Fruit fly (Drosophila melanogaster) whole organism, wandering third instar larva: Measurements from ENCODE around the gene CG43317.

Experiments used
- Abd-B ChIP-seq: fragments of >200 bp; optimal IDR thresholded peaks from 2 replicates; lab custom pipeline; 2017; ENCODE audit warnings: missing biosample characterization, missing genetic modification characterization
- CG32264 ChIP-seq: fragments of 200-800 bp; sonication (Bioruptor generic); optimal IDR thresholded peaks from 2 replicates; lab custom pipeline; 2016; ENCODE audit warnings: missing biosample characterization, missing genetic modification characterization
- CG9705 ChIP-seq: fragments of 200-800 bp; sonication (Bioruptor generic); optimal IDR thresholded peaks from 2 replicates; lab custom pipeline; 2018; ENCODE audit warnings: missing biosample characterization, mild to moderate bottlenecking, missing genetic modification characterization
- CrebA ChIP-seq: fragments of 200-800 bp; sonication (Bioruptor generic); optimal IDR thresholded peaks from 2 replicates; lab custom pipeline; 2016; ENCODE audit warnings: missing biosample characterization, mild to moderate bottlenecking, missing genetic modification characterization, borderline replicate concordance
- Dfd ChIP-seq: fragments of >200 bp; optimal IDR thresholded peaks from 2 replicates; lab custom pipeline; 2017; ENCODE audit warnings: missing biosample characterization, missing genetic modification characterization
- Dif ChIP-seq: fragments of 200-275, 200-300 bp; sonication (Bioruptor generic); optimal IDR thresholded peaks from 2 replicates; lab custom pipeline; 2018; ENCODE audit warnings: missing biosample characterization, missing genetic modification characterization; ENCODE audit not compliant: partially characterized antibody
- GATAd ChIP-seq: sonication (Bioruptor generic); optimal IDR thresholded peaks from 2 replicates; lab custom pipeline; 2016; ENCODE audit warnings: missing biosample characterization, missing genetic modification characterization
- HLH106 ChIP-seq: fragments of 200-800 bp; optimal IDR thresholded peaks from 3 replicates; lab custom pipeline; 2019; ENCODE audit warnings: missing biosample characterization, mild to moderate bottlenecking, missing genetic modification characterization, moderate library complexity
- Hnf4 ChIP-seq: fragments of 200-800 bp; sonication (Bioruptor generic); optimal IDR thresholded peaks from 2 replicates; lab custom pipeline; 2016; ENCODE audit warnings: missing biosample characterization, mild to moderate bottlenecking, missing genetic modification characterization
- Hr78 ChIP-seq: fragments of >200 bp; optimal IDR thresholded peaks from 2 replicates; lab custom pipeline; 2017; ENCODE audit warnings: missing biosample characterization, missing genetic modification characterization
- Hr83 ChIP-seq: fragments of 200-300 bp; sonication (Bioruptor generic); optimal IDR thresholded peaks from 2 replicates; lab custom pipeline; 2016; ENCODE audit warnings: missing biosample characterization, mild to moderate bottlenecking, missing genetic modification characterization, moderate library complexity; ENCODE audit not compliant: poor library complexity, severe bottlenecking
- Jra ChIP-seq: sonication (Bioruptor generic); optimal IDR thresholded peaks from 2 replicates; lab custom pipeline; 2016; ENCODE audit warnings: missing biosample characterization, missing genetic modification characterization
- Mio ChIP-seq: sonication (Bioruptor generic); optimal IDR thresholded peaks from 2 replicates; lab custom pipeline; 2016; ENCODE audit warnings: missing biosample characterization, missing genetic modification characterization
- Myc ChIP-seq: fragments of >200 bp; optimal IDR thresholded peaks from 2 replicates; lab custom pipeline; 2017
- N ChIP-seq: fragments of >200 bp; optimal IDR thresholded peaks from 2 replicates; lab custom pipeline; 2018; ENCODE audit warnings: missing biosample characterization, missing external identifiers, missing genetic modification characterization
- OdsH ChIP-seq: fragments of 200-800 bp; sonication (Bioruptor generic); optimal IDR thresholded peaks from 2 replicates; lab custom pipeline; 2016; ENCODE audit warnings: missing biosample characterization, mild to moderate bottlenecking, missing genetic modification characterization
- Rel ChIP-seq, 2 experiments: fragments of 200-800 bp; sonication (Bioruptor generic) in 1 of 2; optimal IDR thresholded peaks; 2 replicates in 1 of 2; 3 replicates in 1 of 2; lab custom pipeline; 2016 to 2019; ENCODE audit warnings: mild to moderate bottlenecking in 2 of 2, missing biosample characterization in 2 of 2, missing genetic modification characterization in 2 of 2, moderate library complexity in 1 of 2
- Sp1 ChIP-seq: fragments of 200-800 bp; sonication (Bioruptor generic); optimal IDR thresholded peaks from 3 replicates; lab custom pipeline; 2019; ENCODE audit warnings: missing biosample characterization, mild to moderate bottlenecking, missing genetic modification characterization, moderate library complexity
- Vsx2 ChIP-seq: fragments of 200-300, 225-300 bp; sonication (Bioruptor generic); optimal IDR thresholded peaks from 2 replicates; lab custom pipeline; 2018; ENCODE audit warnings: missing biosample characterization, missing genetic modification characterization; ENCODE audit not compliant: partially characterized antibody
- br ChIP-seq: fragments of 200-800 bp; sonication (Bioruptor generic); optimal IDR thresholded peaks from 2 replicates; lab custom pipeline; 2016; ENCODE audit warnings: missing biosample characterization, missing genetic modification characterization
- brk ChIP-seq: fragments of 200-800 bp; sonication (Bioruptor generic); optimal IDR thresholded peaks from 2 replicates; lab custom pipeline; 2016; ENCODE audit warnings: missing biosample characterization, mild to moderate bottlenecking, missing genetic modification characterization
- dl ChIP-seq, 2 experiments: fragments of 175-275, 200-275 bp in 1 of 2; fragments of 200-275 bp in 1 of 2; sonication (Bioruptor generic); optimal IDR thresholded peaks; lab custom pipeline; 2018; ENCODE audit warnings: mild to moderate bottlenecking in 2 of 2, missing biosample characterization in 2 of 2, missing genetic modification characterization in 2 of 2, moderate library complexity in 2 of 2; ENCODE audit not compliant: partially characterized antibody in 2 of 2, insufficient read depth in 1 of 2
- dmrt93B ChIP-seq: fragments of 200-800 bp; sonication (Bioruptor generic); optimal IDR thresholded peaks from 2 replicates; lab custom pipeline; 2018; ENCODE audit warnings: missing biosample characterization, mild to moderate bottlenecking, missing genetic modification characterization
- dsf ChIP-seq: sonication (Bioruptor generic); optimal IDR thresholded peaks from 2 replicates; lab custom pipeline; 2016; ENCODE audit warnings: missing biosample characterization, missing genetic modification characterization, borderline replicate concordance
- ey ChIP-seq: fragments of 200-800 bp; sonication (Bioruptor generic); optimal IDR thresholded peaks from 2 replicates; lab custom pipeline; 2016; ENCODE audit warnings: missing biosample characterization, missing genetic modification characterization
- foxo ChIP-seq, 2 experiments: fragments of 200-800 bp; sonication (Bioruptor generic); optimal IDR thresholded peaks; 2 replicates in 1 of 2; 3 replicates in 1 of 2; lab custom pipeline; 2016 to 2017; ENCODE audit warnings: missing biosample characterization in 2 of 2, missing genetic modification characterization in 2 of 2
- fru ChIP-seq: fragments of 200-800 bp; sonication (Bioruptor generic); optimal IDR thresholded peaks from 3 replicates; lab custom pipeline; 2016; ENCODE audit warnings: missing biosample characterization, mild to moderate bottlenecking, missing genetic modification characterization
- h ChIP-seq: fragments of 200-800 bp; sonication (Bioruptor generic); optimal IDR thresholded peaks from 3 replicates; lab custom pipeline; 2016; ENCODE audit warnings: missing biosample characterization, mild to moderate bottlenecking, missing genetic modification characterization
- jim ChIP-seq: fragments of 175-275, 200-325 bp; sonication (Bioruptor generic); optimal IDR thresholded peaks from 2 replicates; lab custom pipeline; 2016; ENCODE audit warnings: missing biosample characterization, mild to moderate bottlenecking, missing genetic modification characterization
- lola ChIP-seq: fragments of >200 bp; optimal IDR thresholded peaks from 2 replicates; lab custom pipeline; 2017; ENCODE audit warnings: missing biosample characterization, missing genetic modification characterization
- pan ChIP-seq: fragments of >200 bp; optimal IDR thresholded peaks from 2 replicates; lab custom pipeline; 2017
- psq ChIP-seq: fragments of 200-800 bp; sonication (Bioruptor generic); optimal IDR thresholded peaks from 3 replicates; lab custom pipeline; 2017; ENCODE audit warnings: missing biosample characterization, mild to moderate bottlenecking, missing genetic modification characterization, moderate library complexity
- rgr ChIP-seq: fragments of 200-800 bp; sonication (Bioruptor generic); optimal IDR thresholded peaks from 3 replicates; lab custom pipeline; 2016; ENCODE audit warnings: missing biosample characterization, mild to moderate bottlenecking, missing genetic modification characterization
- sage ChIP-seq: fragments of 200-800 bp; sonication (Bioruptor generic); optimal IDR thresholded peaks from 2 replicates; lab custom pipeline; 2016; ENCODE audit warnings: missing biosample characterization, mild to moderate bottlenecking, missing genetic modification characterization
- sv ChIP-seq: fragments of 200-800 bp; sonication (Bioruptor generic); optimal IDR thresholded peaks from 3 replicates; lab custom pipeline; 2016; ENCODE audit warnings: missing biosample characterization, missing genetic modification characterization
- tai ChIP-seq: sonication (Bioruptor generic); optimal IDR thresholded peaks from 2 replicates; lab custom pipeline; 2016; ENCODE audit warnings: missing biosample characterization, missing genetic modification characterization
- usp ChIP-seq: fragments of >200 bp; optimal IDR thresholded peaks from 2 replicates; lab custom pipeline; 2017; ENCODE audit warnings: missing biosample characterization, missing genetic modification characterization
- woc ChIP-seq: sonication (Bioruptor generic); optimal IDR thresholded peaks from 2 replicates; lab custom pipeline; 2016; ENCODE audit warnings: missing biosample characterization, mild to moderate bottlenecking, missing genetic modification characterization

Gene CG43317

DNA sequence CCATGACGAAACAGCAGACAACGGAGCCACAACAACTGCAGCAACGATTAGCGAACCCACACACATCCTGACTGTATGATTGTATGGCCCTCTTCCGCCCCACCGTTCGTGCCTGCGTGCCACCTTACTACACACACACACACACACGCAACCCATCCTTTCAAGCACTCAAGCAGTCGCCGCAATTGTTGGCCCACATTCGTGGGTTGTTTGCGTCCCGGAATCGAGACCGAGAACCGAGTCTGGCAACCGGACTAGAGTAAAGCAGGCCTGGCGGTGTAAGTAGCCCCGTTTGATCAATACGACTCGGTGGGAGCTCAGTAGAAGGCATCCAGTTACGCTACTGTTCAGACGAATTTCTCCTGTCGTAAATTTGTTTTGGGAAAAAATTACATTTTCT is 12.0 kb upstream of the CG43317 start, which contains the start of gene CG4546:
Gene CG4546 (plus strand): TSS at position 301 of the 400 bp plus-strand sequence.
- no peak for TF ChIP-seq Hr83 (GFP tag; lab: Kevin White, UChicago)
- TF ChIP-seq CrebA (GFP tag; lab: Kevin White, UChicago): no peak
- no peak for TF ChIP-seq Mio (GFP tag; lab: Kevin White, UChicago)

DNA sequence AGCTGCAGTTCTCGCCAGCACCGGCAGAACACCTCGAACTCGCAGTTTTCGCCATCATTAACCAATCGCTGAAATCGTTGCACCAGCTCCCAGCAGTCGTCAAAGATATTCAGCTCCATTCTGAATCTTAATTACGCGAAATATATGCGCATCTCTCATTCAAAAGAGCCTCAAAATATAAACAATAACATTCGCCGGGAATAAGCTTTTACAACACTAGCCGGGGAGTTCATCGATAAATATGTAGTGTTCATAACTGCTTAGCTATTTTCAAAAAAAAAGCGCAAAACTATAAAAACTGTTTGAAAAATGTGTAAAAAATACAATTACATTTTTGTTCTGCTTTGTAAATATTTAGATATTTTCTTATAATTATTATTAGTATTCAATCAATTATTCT is 5.1 kb upstream of the CG43317 start, which contains the start of gene Pbp45:
Gene Pbp45 (minus strand): TSS at position 222 of the 400 bp plus-strand sequence.
- TF ChIP-seq pan (lab: Kevin White, UChicago) (no peak), Hr83 (GFP tag; lab: Kevin White, UChicago) (no peak), fru (GFP tag; lab: Kevin White, UChicago) (peak; percentile 28), usp (GFP tag; lab: Kevin White, UChicago) (no peak), Sp1 (GFP tag; lab: Kevin White, UChicago) (no peak), Rel (GFP tag; optimal IDR thresholded peaks at IDR 0.05; lab: Kevin White, UChicago) (no peak), Rel (tag; optimal IDR thresholded peaks at IDR 0.05; lab: Kevin White, UChicago) (no peak), foxo (GFP tag; optimal IDR thresholded peaks at IDR 0.05; lab: Kevin White, UChicago) (peak in 1 of 2 experiments; percentile 54), br (GFP tag; lab: Kevin White, UChicago) (no peak)

DNA sequence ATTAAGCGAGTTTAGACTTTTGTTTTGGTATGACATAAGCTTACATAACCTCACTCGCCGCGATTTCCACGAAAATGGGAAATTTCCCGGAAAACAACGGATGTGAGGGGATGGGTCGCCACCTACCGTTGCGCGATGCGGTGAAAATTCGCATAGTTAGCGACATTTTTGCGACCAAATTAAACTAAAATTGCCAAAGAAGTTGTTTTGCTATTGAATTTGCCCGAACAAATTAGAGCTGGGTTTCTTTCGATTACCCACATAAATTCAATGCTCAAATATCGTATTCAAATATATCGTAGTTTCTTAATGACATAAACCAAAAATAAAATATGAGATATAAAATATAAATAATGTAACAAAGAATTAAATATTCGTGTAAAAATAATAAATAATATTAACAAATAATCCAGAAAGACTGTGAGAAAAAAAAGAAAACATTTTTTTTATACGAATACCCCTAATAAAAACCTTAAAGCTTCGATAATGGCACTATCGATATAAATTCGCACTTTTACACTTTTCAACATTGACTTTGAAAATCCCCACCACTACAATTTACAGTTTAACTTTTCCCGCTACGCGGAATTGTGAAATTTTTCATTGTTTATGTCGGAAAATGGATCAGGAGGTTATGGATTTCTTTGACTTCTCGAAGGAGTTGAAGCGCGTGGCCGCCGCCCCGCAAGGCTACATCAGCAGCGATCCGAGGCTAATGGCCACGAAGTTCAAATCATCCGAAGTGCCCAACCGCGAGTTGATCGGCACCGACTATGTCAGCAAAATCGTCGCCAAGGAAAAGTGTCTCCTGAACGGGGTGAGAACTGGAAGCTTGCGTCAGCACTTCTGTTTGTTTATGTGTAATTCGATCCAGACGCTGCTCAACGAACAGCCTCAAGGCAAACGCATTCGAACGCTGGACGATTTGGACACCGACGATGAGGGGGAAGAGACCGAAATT is 2.9 kb upstream of the CG43317 start, which contains the start of the genes ND-23 and spn-E:
Gene ND-23 (minus strand): TSS at position 254 of the 961 bp plus-strand sequence.
Gene spn-E (plus strand): TSS at position 556 of the 961 bp plus-strand sequence.
- TF ChIP-seq sv (GFP tag; lab: Kevin White, UChicago) (peak; percentile 18), brk (no peak), dsf (GFP tag; lab: Kevin White, UChicago) (no peak), Mio (GFP tag; lab: Kevin White, UChicago) (no peak), CG32264 (GFP tag; lab: Kevin White, UChicago) (no peak), jim (GFP tag; lab: Kevin White, UChicago) (no peak), OdsH (GFP tag; lab: Kevin White, UChicago) (peak; percentile 54), foxo (GFP tag; optimal IDR thresholded peaks at IDR 0.05; lab: Kevin White, UChicago) (peak in 1 of 2 experiments; percentile 61), HLH106 (tag; lab: Kevin White, UChicago) (peak; percentile 72), usp (GFP tag; lab: Kevin White, UChicago) (no peak), GATAd (GFP tag; lab: Kevin White, UChicago) (no peak), Vsx2 (GFP tag; lab: Kevin White, UChicago) (no peak), Hr83 (GFP tag; lab: Kevin White, UChicago) (no peak), dl (GFP tag; optimal IDR thresholded peaks at IDR 0.05; lab: Kevin White, UChicago; ENCODE audit: insufficient read depth in 1 of 2, partially characterized antibody in 2 of 2) (no peak), sage (no peak), Jra (no peak), Hr78 (GFP tag; lab: Kevin White, UChicago) (no peak), ey (GFP tag; lab: Kevin White, UChicago) (no peak), CrebA (GFP tag; lab: Kevin White, UChicago) (no peak), woc (no peak), Abd-B (GFP tag; lab: Kevin White, UChicago) (no peak), psq (GFP tag; lab: Kevin White, UChicago) (peak; percentile 40), N (no peak), dmrt93B (GFP tag; lab: Kevin White, UChicago) (peak; percentile 7), Rel (GFP tag; optimal IDR thresholded peaks at IDR 0.05; lab: Kevin White, UChicago) (no peak), Rel (tag; optimal IDR thresholded peaks at IDR 0.05; lab: Kevin White, UChicago) (peak; percentile 97), Sp1 (GFP tag; lab: Kevin White, UChicago) (no peak), fru (GFP tag; lab: Kevin White, UChicago) (no peak), br (GFP tag; lab: Kevin White, UChicago) (no peak), Dfd (GFP tag; lab: Kevin White, UChicago) (no peak), lola (no peak), pan (lab: Kevin White, UChicago) (no peak), tai (GFP tag; lab: Kevin White, UChicago) (no peak), Hnf4 (GFP tag; lab: Kevin White, UChicago) (no peak), CG9705 (no peak), Dif (GFP tag; lab: Kevin White, UChicago) (no peak), Myc (lab: Kevin White, UChicago) (no peak), rgr (GFP tag; lab: Kevin White, UChicago) (peak; percentile 30), h (GFP tag; lab: Kevin White, UChicago) (no peak)
- TF ChIP-seq, all 38 proteins: peak for 8
